Fruit fly (Drosophila melanogaster) whole organism, embryonic: ENCODE results near the gene CG42852.
A peak's percentile ranks its signal among the peaks of the same experiment; 100 is the strongest.

ENCODE experiments used
- Antp ChIP-seq: fragments of 200-800 bp; sonication (Bioruptor generic); optimal IDR thresholded peaks from 3 replicates; lab custom pipeline; 2016; ENCODE audit warnings: missing biosample characterization, missing genetic modification characterization
- CG11456 ChIP-seq: fragments of 200-800 bp; sonication (Bioruptor generic); IDR thresholded peaks from 3 replicates; pipeline ENCODE4 v1.3.6; 2022; ENCODE audit warnings: missing biosample characterization, missing genetic modification characterization
- CG11504 ChIP-seq: fragments of 200-800 bp; sonication (Bioruptor generic); optimal IDR thresholded peaks from 3 replicates; lab custom pipeline; 2019; ENCODE audit warnings: missing biosample characterization, mild to moderate bottlenecking, missing genetic modification characterization, moderate library complexity
- CG13894 ChIP-seq: fragments of 200-800 bp; sonication (Bioruptor generic); optimal IDR thresholded peaks from 3 replicates; lab custom pipeline; 2018; ENCODE audit warnings: missing biosample characterization, mild to moderate bottlenecking, missing genetic modification characterization, moderate library complexity
- CG1647 ChIP-seq: fragments of 200-800 bp; sonication (Bioruptor generic); optimal IDR thresholded peaks from 3 replicates; lab custom pipeline; 2016; ENCODE audit warnings: missing biosample characterization, missing genetic modification characterization
- CG16779 ChIP-seq: fragments of 200-800 bp; sonication (Bioruptor generic); IDR thresholded peaks from 2 replicates; pipeline ENCODE4 v1.3.6; 2022; ENCODE audit warnings: missing biosample characterization, missing genetic modification characterization
- CG18262 ChIP-seq: fragments of 200-800 bp; optimal IDR thresholded peaks from 3 replicates; lab custom pipeline; 2019; ENCODE audit warnings: missing biosample characterization, mild to moderate bottlenecking, missing genetic modification characterization, moderate library complexity
- CG18599 ChIP-seq: fragments of 200-800 bp; sonication (Bioruptor generic); optimal IDR thresholded peaks from 3 replicates; lab custom pipeline; 2017; ENCODE audit warnings: missing biosample characterization, missing genetic modification characterization, mild to moderate bottlenecking, moderate library complexity, missing genetic modification reagents
- CG2116 ChIP-seq: fragments of 200-800 bp; sonication (Bioruptor generic); optimal IDR thresholded peaks from 3 replicates; lab custom pipeline; 2018; ENCODE audit warnings: missing biosample characterization, mild to moderate bottlenecking, missing genetic modification characterization
- CG2129 ChIP-seq: fragments of 200-800 bp; sonication (Bioruptor generic); IDR thresholded peaks from 2 replicates; pipeline ENCODE4 v1.3.6; 2022; ENCODE audit warnings: missing biosample characterization, missing genetic modification characterization; ENCODE audit not compliant: partially characterized antibody
- CG2202 ChIP-seq: fragments of 200-800 bp; sonication (Bioruptor generic); optimal IDR thresholded peaks from 2 replicates; lab custom pipeline; 2018; ENCODE audit warnings: missing biosample characterization, mild to moderate bottlenecking, missing genetic modification characterization
- CG2712 ChIP-seq: fragments of 200-800 bp; optimal IDR thresholded peaks from 3 replicates; lab custom pipeline; 2019; ENCODE audit warnings: missing biosample characterization, mild to moderate bottlenecking, missing genetic modification characterization, moderate library complexity
- CG32532 ChIP-seq: fragments of 200-800 bp; sonication (Bioruptor generic); IDR thresholded peaks from 2 replicates; pipeline ENCODE4 v1.3.6; 2022; ENCODE audit warnings: missing biosample characterization, missing genetic modification characterization
- CG3847 ChIP-seq: fragments of 200-800 bp; sonication (Bioruptor generic); IDR thresholded peaks from 2 replicates; pipeline ENCODE4 v1.3.6; 2022; ENCODE audit warnings: missing biosample characterization, missing genetic modification characterization
- CG6791 ChIP-seq: fragments of 200-800 bp; sonication (Bioruptor generic); IDR thresholded peaks from 3 replicates; pipeline ENCODE4 v1.3.6; 2022; ENCODE audit warnings: missing biosample characterization, missing genetic modification characterization; ENCODE audit not compliant: partially characterized antibody
- CG8765 ChIP-seq: fragments of 200-800 bp; sonication (Bioruptor generic); IDR thresholded peaks from 2 replicates; pipeline ENCODE4 v1.3.6; 2022; ENCODE audit warnings: missing biosample characterization, missing genetic modification characterization
- CTCF ChIP-seq: fragments of 200-800 bp; sonication (Bioruptor generic); optimal IDR thresholded peaks from 2 replicates; lab custom pipeline; 2017; ENCODE audit warnings: missing biosample characterization, mild to moderate bottlenecking, missing genetic modification characterization, moderate library complexity
- Dad ChIP-seq: fragments of 200-800 bp; sonication (Bioruptor generic); optimal IDR thresholded peaks from 3 replicates; lab custom pipeline; 2016; ENCODE audit warnings: missing biosample characterization, missing genetic modification characterization
- E2f2 ChIP-seq: fragments of 200-800 bp; sonication (Bioruptor generic); IDR thresholded peaks from 2 replicates; pipeline ENCODE4 v1.3.6; 2022; ENCODE audit warnings: missing biosample characterization, missing genetic modification characterization
- Hmx ChIP-seq: fragments of 200-800 bp; sonication (Bioruptor generic); optimal IDR thresholded peaks from 2 replicates; lab custom pipeline; 2016; ENCODE audit warnings: missing biosample characterization, missing genetic modification characterization
- Lpt ChIP-seq: fragments of >200 bp; optimal IDR thresholded peaks from 2 replicates; lab custom pipeline; 2018; ENCODE audit warnings: missing biosample characterization, missing genetic modification characterization
- Mad ChIP-seq: fragments of 200-800 bp; sonication (Bioruptor generic); optimal IDR thresholded peaks from 2 replicates; lab custom pipeline; 2016; ENCODE audit warnings: missing biosample characterization, missing genetic modification characterization
- Max ChIP-seq: fragments of 200-800 bp; sonication (Bioruptor generic); optimal IDR thresholded peaks from 2 replicates; lab custom pipeline; 2016; ENCODE audit warnings: missing biosample characterization, mild to moderate bottlenecking, missing genetic modification characterization
- Meics ChIP-seq: fragments of 200-800 bp; sonication (Bioruptor generic); optimal IDR thresholded peaks from 2 replicates; lab custom pipeline; 2017; ENCODE audit warnings: missing biosample characterization, mild to moderate bottlenecking, missing genetic modification characterization
- PHDP ChIP-seq: fragments of 200-800 bp; sonication (Bioruptor generic); optimal IDR thresholded peaks from 3 replicates; lab custom pipeline; 2018; ENCODE audit warnings: missing biosample characterization, mild to moderate bottlenecking, missing genetic modification characterization, moderate library complexity
- Ptx1 ChIP-seq: fragments of 200-800 bp; sonication (Bioruptor generic); IDR thresholded peaks from 2 replicates; pipeline ENCODE4 v1.3.6; 2022; ENCODE audit warnings: missing biosample characterization, missing genetic modification characterization
- Rfx ChIP-seq: fragments of 200-800 bp; sonication (Bioruptor generic); IDR thresholded peaks from 2 replicates; pipeline ENCODE4 v1.3.6; 2022; ENCODE audit warnings: missing biosample characterization, missing genetic modification characterization
- Sry-δ ChIP-seq: fragments of 200-800 bp; sonication (Bioruptor generic); optimal IDR thresholded peaks from 2 replicates; lab custom pipeline; 2016; ENCODE audit warnings: missing biosample characterization, missing genetic modification characterization
- Usf ChIP-seq: fragments of 200-800 bp; sonication (Bioruptor generic); optimal IDR thresholded peaks from 2 replicates; lab custom pipeline; 2017; ENCODE audit warnings: missing genotype, missing biosample characterization, missing genetic modification characterization
- Xbp1 ChIP-seq: fragments of 200-800 bp; sonication (Bioruptor generic); optimal IDR thresholded peaks from 3 replicates; lab custom pipeline; 2016; ENCODE audit warnings: missing biosample characterization, mild to moderate bottlenecking, missing genetic modification characterization
- Xrp1 ChIP-seq: fragments of 200-800 bp; sonication (Bioruptor generic); IDR thresholded peaks from 2 replicates; pipeline ENCODE4 v1.3.6; 2022; ENCODE audit warnings: missing biosample characterization, missing genetic modification characterization
- ab ChIP-seq: fragments of 200-800 bp; sonication (Bioruptor generic); optimal IDR thresholded peaks from 2 replicates; lab custom pipeline; 2016; ENCODE audit warnings: missing biosample characterization, missing genetic modification characterization
- ac ChIP-seq: fragments of 200-800 bp; sonication (Bioruptor generic); optimal IDR thresholded peaks from 3 replicates; lab custom pipeline; 2017; ENCODE audit warnings: missing biosample characterization, mild to moderate bottlenecking, missing genetic modification characterization
- bsh ChIP-seq, 2 experiments: fragments of 200-800 bp; sonication (Bioruptor generic); optimal IDR thresholded peaks; 2 replicates each; lab custom pipeline; 2017 to 2018; ENCODE audit warnings: mild to moderate bottlenecking in 2 of 2, missing biosample characterization in 2 of 2, missing genetic modification characterization in 2 of 2, moderate library complexity in 1 of 2
- chinmo ChIP-seq: fragments of 200-800 bp; sonication (Bioruptor generic); IDR thresholded peaks from 4 replicates; pipeline ENCODE4 v1.3.6; 2022; ENCODE audit warnings: missing biosample characterization, missing genetic modification characterization; ENCODE audit not compliant: partially characterized antibody
- chm ChIP-seq: fragments of 200-800 bp; sonication (Bioruptor generic); IDR thresholded peaks from 2 replicates; pipeline ENCODE4 v1.3.6; 2022; ENCODE audit warnings: missing biosample characterization, missing genetic modification characterization
- croc ChIP-seq: fragments of 200-800 bp; sonication (Bioruptor generic); conservative IDR thresholded peaks from 3 replicates; pipeline ENCODE4 v1.3.6; 2022; ENCODE audit warnings: missing biosample characterization, missing genetic modification characterization
- disco-r ChIP-seq: fragments of 200-800 bp; sonication (Bioruptor generic); optimal IDR thresholded peaks from 2 replicates; lab custom pipeline; 2016; ENCODE audit warnings: missing biosample characterization, missing genetic modification characterization
- grn ChIP-seq: fragments of 200-800 bp; sonication (Bioruptor generic); optimal IDR thresholded peaks from 3 replicates; lab custom pipeline; 2017; ENCODE audit warnings: missing biosample characterization, missing genetic modification characterization
- gsb-n ChIP-seq: fragments of 200-800 bp; sonication (Bioruptor generic); optimal IDR thresholded peaks from 3 replicates; lab custom pipeline; 2018; ENCODE audit warnings: missing biosample characterization, mild to moderate bottlenecking, missing genetic modification characterization
- hb ChIP-seq: fragments of 200-800 bp; sonication (Bioruptor generic); IDR thresholded peaks from 3 replicates; pipeline ENCODE4 v1.3.6; 2022; ENCODE audit warnings: missing biosample characterization, missing genetic modification characterization; ENCODE audit not compliant: partially characterized antibody
- inv ChIP-seq: fragments of 200-800 bp; sonication (Bioruptor generic); IDR thresholded peaks from 2 replicates; pipeline ENCODE4 v1.3.6; 2022; ENCODE audit warnings: missing biosample characterization, missing genetic modification characterization; ENCODE audit not compliant: partially characterized antibody
- jing ChIP-seq: fragments of 200-800 bp; sonication (Bioruptor generic); optimal IDR thresholded peaks from 2 replicates; lab custom pipeline; 2018; ENCODE audit warnings: missing biosample characterization, mild to moderate bottlenecking, missing genetic modification characterization
- jumu ChIP-seq: fragments of 200-800 bp; sonication (Bioruptor generic); optimal IDR thresholded peaks from 3 replicates; lab custom pipeline; 2016; ENCODE audit warnings: missing biosample characterization, missing genetic modification characterization
- peb ChIP-seq: fragments of 200-800 bp; sonication (Bioruptor generic); IDR thresholded peaks from 2 replicates; pipeline ENCODE4 v1.3.6; 2022; ENCODE audit warnings: missing biosample characterization, missing genetic modification characterization
- pita ChIP-seq: fragments of 200-800 bp; sonication (Bioruptor generic); optimal IDR thresholded peaks from 2 replicates; lab custom pipeline; 2017; ENCODE audit warnings: missing biosample characterization, mild to moderate bottlenecking, missing genetic modification characterization
- slp2 ChIP-seq: fragments of 200-800 bp; sonication (Bioruptor generic); optimal IDR thresholded peaks from 2 replicates; lab custom pipeline; 2016; ENCODE audit warnings: missing biosample characterization, missing genetic modification characterization
- toy ChIP-seq: fragments of 200-800 bp; sonication (Bioruptor generic); IDR thresholded peaks from 2 replicates; pipeline ENCODE4 v1.3.6; 2022; ENCODE audit warnings: missing biosample characterization, missing genetic modification characterization
- vfl ChIP-seq: fragments of 200-800 bp; sonication (Bioruptor generic); optimal IDR thresholded peaks from 2 replicates; lab custom pipeline; 2016; ENCODE audit warnings: missing biosample characterization, missing genetic modification characterization
- zfh1 ChIP-seq: fragments of 200-800 bp; sonication (Bioruptor generic); IDR thresholded peaks from 3 replicates; pipeline ENCODE4 v1.3.6; 2022; ENCODE audit warnings: missing biosample characterization, missing genetic modification characterization

The CG42852 gene

DNA sequence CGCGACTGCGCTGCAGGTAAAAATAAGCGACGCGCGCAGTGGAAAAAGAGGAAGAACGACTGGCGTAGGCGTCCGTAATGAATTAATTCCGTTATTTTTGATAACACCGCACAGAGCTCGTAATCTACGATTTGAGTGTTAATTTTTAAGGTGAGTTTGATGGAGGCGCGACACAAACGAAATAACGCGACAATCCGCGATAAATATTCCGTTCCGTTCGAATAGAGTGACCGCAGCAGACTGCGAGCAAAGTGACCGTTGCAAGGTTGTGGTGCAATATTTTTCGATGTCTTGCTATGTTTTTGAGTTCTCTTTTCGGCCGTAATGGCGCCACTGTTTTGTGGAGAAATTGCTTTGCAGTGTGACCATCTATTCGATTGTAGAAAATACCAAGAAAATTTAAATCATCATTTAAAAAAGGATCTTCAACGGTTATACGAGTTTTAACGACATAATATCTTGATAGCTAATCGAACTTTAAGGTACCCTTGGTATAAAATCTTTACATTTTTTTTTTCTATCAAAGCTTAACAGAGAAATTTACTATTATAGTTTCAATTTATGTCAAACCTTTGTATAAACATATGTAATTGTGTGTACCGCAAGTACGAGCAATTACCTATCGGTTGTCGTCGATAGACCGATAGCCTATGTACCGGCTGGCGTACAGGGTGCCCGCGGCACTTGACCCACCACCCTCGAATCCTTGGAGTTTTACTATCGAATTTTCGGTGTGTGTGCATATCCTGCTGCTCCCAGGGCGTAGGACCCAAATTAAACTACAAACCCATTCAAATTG lies 43.7 kb upstream of the CG42852 start, which contains the start of the genes CG43954, Lasp and Dab (continued):
- TF ChIP-seq CG6791 (GFP tag; lab: Robert Waterston, UW) (peak; percentile 69), CG3847 (GFP tag; lab: Robert Waterston, UW) (peak; percentile 43; the same call in 1 of the 2 replicates), ac (GFP tag; lab: Kevin White, UChicago) (peak; percentile 18), CG2712 (tag; lab: Kevin White, UChicago) (peak; percentile 48), PHDP (tag; lab: Kevin White, UChicago) (peak; percentile 9), CG18262 (tag; lab: Kevin White, UChicago) (peak; percentile 24), Lpt (no peak), Sry-δ (GFP tag; lab: Kevin White, UChicago) (peak; percentile 49), CG13894 (tag; lab: Kevin White, UChicago) (peak; percentile 43), Usf (no peak), slp2 (GFP tag; lab: Kevin White, UChicago) (no peak), pita (GFP tag; lab: Kevin White, UChicago) (peak; percentile 10), Hmx (GFP tag; lab: Kevin White, UChicago) (no peak), CG18599 (GFP tag; lab: Kevin White, UChicago) (no peak), CG2129 (no peak), CG11504 (tag; lab: Kevin White, UChicago) (peak; percentile 47), CTCF (GFP tag; lab: Kevin White, UChicago) (peak; percentile 96), Antp (GFP tag; lab: Kevin White, UChicago) (no peak), chinmo (GFP tag; lab: Robert Waterston, UW) (peak; percentile 99), Meics (GFP tag; lab: Kevin White, UChicago) (peak; percentile 35), grn (GFP tag; lab: Kevin White, UChicago) (peak; percentile 32), CG8765 (GFP tag; lab: Robert Waterston, UW) (no peak), vfl (no peak), CG2202 (tag; lab: Kevin White, UChicago) (no peak), CG1647 (no peak), Rfx (GFP tag; lab: Robert Waterston, UW) (peak; percentile 57), hb (no peak; the same call in 2 of the 3 replicates), peb (GFP tag; lab: Robert Waterston, UW) (no peak), jumu (GFP tag; lab: Kevin White, UChicago) (no peak), Mad (no peak), bsh (GFP tag; optimal IDR thresholded peaks at IDR 0.05; lab: Kevin White, UChicago) (no peak), CG16779 (GFP tag; lab: Robert Waterston, UW) (0 out of 2 replicates have a peak, but pooled peaks have one; percentile 25), inv (GFP tag; lab: Robert Waterston, UW) (0 out of 2 replicates have a peak, but pooled peaks have one; percentile 7), CG2116 (peak; percentile 70), CG11456 (peak; percentile 75), croc (no peak), jing (GFP tag; lab: Kevin White, UChicago) (no peak), E2f2 (GFP tag; lab: Robert Waterston, UW) (peak; percentile 80), Ptx1 (GFP tag; lab: Robert Waterston, UW) (no peak), chm (GFP tag; lab: Robert Waterston, UW) (peak; percentile 84), Xrp1 (GFP tag; lab: Robert Waterston, UW) (no peak), ab (GFP tag; lab: Kevin White, UChicago) (no peak), Dad (GFP tag; lab: Kevin White, UChicago) (no peak), CG32532 (GFP tag; lab: Robert Waterston, UW) (peak; percentile 63), toy (no peak), zfh1 (GFP tag; lab: Robert Waterston, UW) (peak; percentile 21; the same call in 1 of the 3 replicates), Xbp1 (GFP tag; lab: Kevin White, UChicago) (peak; percentile 17), Max (GFP tag; lab: Kevin White, UChicago) (no peak), disco-r (no peak), gsb-n (tag; lab: Kevin White, UChicago) (peak; percentile 40)
